Worm (Caenorhabditis elegans) whole organism, midembryonic: ENCODE measurements around the gene gro-1.

Experiments
- T22C8.4 ChIP-seq: fragments of 200-800 bp; sonication (Bioruptor generic); IDR thresholded peaks from 2 replicates; pipeline ENCODE4 v1.3.6; 2022; ENCODE audit warnings: missing genetic modification characterization, missing compliant biosample characterization
- flt-1 ChIP-seq: fragments of 200-800 bp; sonication (Bioruptor generic); IDR thresholded peaks from 2 replicates; pipeline ENCODE4 v1.3.6; 2022; ENCODE audit warnings: missing genetic modification characterization, missing compliant biosample characterization
- klf-2 ChIP-seq: fragments of 200-800 bp; sonication (Bioruptor generic); conservative IDR thresholded peaks from 2 replicates; pipeline ENCODE4 v1.3.6; 2022; ENCODE audit warnings: missing genetic modification reagents, missing genetic modification characterization, missing compliant biosample characterization
- tab-1 ChIP-seq: fragments of 200-800 bp; sonication (Bioruptor generic); IDR thresholded peaks from 2 replicates; pipeline ENCODE4 v1.3.6; 2022; ENCODE audit warnings: missing genetic modification characterization, missing compliant biosample characterization
- ztf-23 ChIP-seq: fragments of 200-800 bp; sonication (Bioruptor generic); IDR thresholded peaks from 2 replicates; pipeline ENCODE4 v1.3.6; 2022; ENCODE audit warnings: missing genetic modification reagents, missing genetic modification characterization, missing compliant biosample characterization
- ztf-29 ChIP-seq: fragments of 200-800 bp; sonication (Bioruptor generic); IDR thresholded peaks from 2 replicates; pipeline ENCODE4 v1.3.6; 2022; ENCODE audit warnings: missing genetic modification reagents, missing genetic modification characterization, missing compliant biosample characterization

ce11 chrIII:5308278-5308677 lies 43.4 kb downstream of the gro-1 start, which contains the start of gene mog-3:
- TF ChIP-seq tab-1 (no peak), ztf-23 (peak; percentile 76), T22C8.4 (GFP tag; lab: Robert Waterston, UW) (peak; percentile 94), flt-1 (GFP tag; lab: Robert Waterston, UW) (peak; percentile 15; the same call in 1 of the 2 replicates), ztf-29 (GFP tag; lab: Robert Waterston, UW) (no peak), klf-2 (GFP tag; lab: Robert Waterston, UW) (peak; percentile 61; the same call in 1 of the 2 replicates)
